Fruit fly (Drosophila melanogaster) whole organism, adult: ENCODE results near the gene RecQ4.

Experiments
- CG12768 ChIP-seq: fragments of 200-800 bp; sonication (Bioruptor generic); optimal IDR thresholded peaks from 2 replicates; lab custom pipeline; 2017; ENCODE audit warnings: missing biosample characterization, missing genetic modification characterization, mild to moderate bottlenecking, moderate library complexity, missing genetic modification reagents
- CG1620 ChIP-seq: fragments of 200-800 bp; sonication (Bioruptor generic); optimal IDR thresholded peaks from 2 replicates; lab custom pipeline; 2016; ENCODE audit warnings: missing biosample characterization, missing genetic modification characterization
- CG33017 ChIP-seq: fragments of 200-800 bp; sonication (Bioruptor generic); optimal IDR thresholded peaks from 2 replicates; lab custom pipeline; 2018; ENCODE audit warnings: missing biosample characterization, mild to moderate bottlenecking, missing genetic modification characterization, moderate library complexity
- bab1 ChIP-seq: fragments of 200-800 bp; sonication (Bioruptor generic); optimal IDR thresholded peaks from 3 replicates; lab custom pipeline; 2019; ENCODE audit warnings: missing biosample characterization, mild to moderate bottlenecking, missing genetic modification characterization, moderate library complexity

DNA sequence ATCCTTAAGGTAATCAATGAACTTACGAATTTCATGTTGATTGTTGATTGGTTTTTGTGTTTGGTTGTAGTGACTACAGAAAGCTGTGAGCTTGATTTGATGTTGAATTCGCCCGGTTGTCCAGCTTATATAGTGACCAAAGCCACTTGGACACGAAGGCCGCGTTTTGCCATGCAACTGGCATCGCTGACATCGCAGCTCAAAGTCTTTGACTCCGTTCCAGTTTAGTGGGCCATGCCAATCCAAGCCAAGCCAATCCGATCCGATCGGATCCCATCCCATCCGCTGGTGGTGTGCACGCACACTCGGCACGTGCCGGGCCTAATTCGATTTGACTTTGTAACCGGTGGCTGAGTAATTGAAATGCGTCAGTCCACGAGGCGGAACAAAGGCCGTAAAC lies 43.1 kb upstream of the RecQ4 start, which contains the start of gene CG13674:
- TF ChIP-seq CG12768 (GFP tag; lab: Kevin White, UChicago) (no peak), bab1 (no peak), CG1620 (GFP tag; lab: Kevin White, UChicago) (no peak), CG33017 (no peak)
